Fruit fly (Drosophila melanogaster): ENCODE results near the gene Pgd.

Gene Pgd

dm6 chrX:2134965-2135758 is 9.8 kb upstream of the Pgd start (continued):
- peak; percentile 71 for TF ChIP-seq Lpt (GFP tag; optimal IDR thresholded peaks at IDR 0.05)
- TF ChIP-seq CG8319 (GFP tag; optimal IDR thresholded peaks at IDR 0.05), result peak; percentile 85
- TF ChIP-seq CG3032 (tag; optimal IDR thresholded peaks at IDR 0.05), result peak; percentile 86
- peak; percentile 84 for TF ChIP-seq CG6163 (GFP tag; IDR thresholded peaks at IDR 0.05)
- TF ChIP-seq lz (GFP tag; optimal IDR thresholded peaks at IDR 0.05), result peak; percentile 94
- TF ChIP-seq ss (GFP tag; optimal IDR thresholded peaks at IDR 0.05), result peak; percentile 34 to 79
- TF ChIP-seq fd85E (GFP tag; optimal IDR thresholded peaks at IDR 0.05), result peak; percentile 73
- no peak for TF ChIP-seq Hr38 (GFP tag; optimal IDR thresholded peaks at IDR 0.05)
- peak; percentile 81 for TF ChIP-seq Sox15 (GFP tag; optimal IDR thresholded peaks at IDR 0.05)
- TF ChIP-seq Eip93F (GFP tag; optimal IDR thresholded peaks at IDR 0.05), result peak; percentile 85
- TF ChIP-seq CG8119 (GFP tag; IDR thresholded peaks at IDR 0.05), result peak; percentile 83
- peak; percentile 95 for TF ChIP-seq Met (GFP tag; optimal IDR thresholded peaks at IDR 0.05)
- TF ChIP-seq acj6 (GFP tag; optimal IDR thresholded peaks at IDR 0.05), result peak; percentile 87
- TF ChIP-seq CG4318 (GFP tag; optimal IDR thresholded peaks at IDR 0.05), result peak; percentile 68
- peak; percentile 89 for TF ChIP-seq CG6792 (GFP tag; optimal IDR thresholded peaks at IDR 0.05)
- TF ChIP-seq CG3919 (GFP tag; optimal IDR thresholded peaks at IDR 0.05), result peak; percentile 81
- peak; percentile 83 for TF ChIP-seq CG6276 (GFP tag; optimal IDR thresholded peaks at IDR 0.05)
- peak; percentile 88 for TF ChIP-seq dsx (GFP tag; optimal IDR thresholded peaks at IDR 0.05; ENCODE audit: poor library complexity, severe bottlenecking)
- TF ChIP-seq salr (GFP tag; optimal IDR thresholded peaks at IDR 0.05), result peak; percentile 64 to 66
- peak; percentile 80 for TF ChIP-seq Hr4 (GFP tag; optimal IDR thresholded peaks at IDR 0.05)

- no peak for TF ChIP-seq Sox14 (GFP tag; optimal IDR thresholded peaks at IDR 0.05)
- peak; percentile 61; the same call in 1 of the 2 replicates for TF ChIP-seq CG15336 (GFP tag; IDR thresholded peaks at IDR 0.05)
- TF ChIP-seq Eip75B (GFP tag; optimal IDR thresholded peaks at IDR 0.05), result peak; percentile 29
- TF ChIP-seq CG1621 (tag; optimal IDR thresholded peaks at IDR 0.05), result no peak
- peak; percentile 69 for TF ChIP-seq Eip78C (GFP tag)
- no peak for TF ChIP-seq Smox (GFP tag; optimal IDR thresholded peaks at IDR 0.05)
- TF ChIP-seq CG8319 (GFP tag; optimal IDR thresholded peaks at IDR 0.05), result no peak
- TF ChIP-seq CG31627 (GFP tag; optimal IDR thresholded peaks at IDR 0.05), result peak; percentile 50
- TF ChIP-seq CG8632 (GFP tag; optimal IDR thresholded peaks at IDR 0.05), result no peak
- TF ChIP-seq CG4318 (GFP tag; optimal IDR thresholded peaks at IDR 0.05), result peak; percentile 1
- TF ChIP-seq CG6276 (GFP tag; optimal IDR thresholded peaks at IDR 0.05), result no peak
- no peak for TF ChIP-seq fd85E (GFP tag; optimal IDR thresholded peaks at IDR 0.05)
- peak; percentile 14 for TF ChIP-seq pdm3 (GFP tag; optimal IDR thresholded peaks at IDR 0.05)
- TF ChIP-seq esn (GFP tag; optimal IDR thresholded peaks at IDR 0.05), result no peak
- no peak for TF ChIP-seq Sox102F (GFP tag; optimal IDR thresholded peaks at IDR 0.05)
- TF ChIP-seq Ets21C (GFP tag; optimal IDR thresholded peaks at IDR 0.05), result no peak
- no peak for TF ChIP-seq dsx (GFP tag; optimal IDR thresholded peaks at IDR 0.05; ENCODE audit: poor library complexity, severe bottlenecking)
- no peak for TF ChIP-seq achi (GFP tag; optimal IDR thresholded peaks at IDR 0.05)
- no peak for TF ChIP-seq CG6792 (GFP tag; optimal IDR thresholded peaks at IDR 0.05)
- TF ChIP-seq salr (GFP tag; optimal IDR thresholded peaks at IDR 0.05), result no peak
- no peak for TF ChIP-seq vri (GFP tag; optimal IDR thresholded peaks at IDR 0.05)
- TF ChIP-seq svp (GFP tag), result no peak
- peak; percentile 45 for TF ChIP-seq Gug (GFP tag; IDR thresholded peaks at IDR 0.05)
- TF ChIP-seq Hr38 (GFP tag; optimal IDR thresholded peaks at IDR 0.05), result no peak
- peak; percentile 23; the same call in 2 of the 3 replicates for TF ChIP-seq CG6163 (GFP tag; IDR thresholded peaks at IDR 0.05)
- TF ChIP-seq CG11902 (GFP tag; optimal IDR thresholded peaks at IDR 0.05), result peak; percentile 37
- no peak for TF ChIP-seq CG9139 (GFP tag; optimal IDR thresholded peaks at IDR 0.05)
- peak; percentile 31 for TF ChIP-seq Sox15 (GFP tag; optimal IDR thresholded peaks at IDR 0.05)
- peak; percentile 39 for TF ChIP-seq CG10631 (GFP tag; optimal IDR thresholded peaks at IDR 0.05)
- no peak for TF ChIP-seq eg (GFP tag; IDR thresholded peaks at IDR 0.05)
- no peak for TF ChIP-seq Blimp-1 (GFP tag; optimal IDR thresholded peaks at IDR 0.05)
- TF ChIP-seq CG32006 (GFP tag; optimal IDR thresholded peaks at IDR 0.05), result peak; percentile 16
- TF ChIP-seq fd59A (GFP tag; optimal IDR thresholded peaks at IDR 0.05), result no peak
- no peak for TF ChIP-seq CG16779 (tag; optimal IDR thresholded peaks at IDR 0.05)
- TF ChIP-seq ss (GFP tag; optimal IDR thresholded peaks at IDR 0.05), result peak in 1 of 2 experiments; percentile 94
- no peak for TF ChIP-seq Met (GFP tag; optimal IDR thresholded peaks at IDR 0.05)
- no peak for TF ChIP-seq net (GFP tag; optimal IDR thresholded peaks at IDR 0.05)
Measured at dm6 chrX:2135868-2136787, 8.8 kb upstream of the Pgd start.
